Worm (Caenorhabditis elegans) whole organism, L3 larva: ENCODE data around the gene R11D1.4.

Experiments
- R02D3.7 ChIP-seq: fragments of 150-350 bp; optimal IDR thresholded peaks from 2 replicates; lab custom pipeline; 2014; ENCODE audit warnings: missing biosample characterization, missing genetic modification characterization
- ZK546.5 ChIP-seq: sonication (generic microtip); optimal IDR thresholded peaks from 2 replicates; lab custom pipeline; 2017; ENCODE audit warnings: missing biosample characterization, missing genetic modification characterization
- aly-2 ChIP-seq: fragments of 150-350 bp; optimal IDR thresholded peaks from 2 replicates; lab custom pipeline; 2014; ENCODE audit warnings: missing biosample characterization, missing genetic modification characterization
- ama-1 ChIP-seq: fragments of 150-350 bp; optimal IDR thresholded peaks from 2 replicates; lab custom pipeline; 2018
- ceh-16 ChIP-seq: sonication (generic microtip); optimal IDR thresholded peaks from 2 replicates; lab custom pipeline; 2017; ENCODE audit warnings: missing biosample characterization, missing genetic modification characterization
- ceh-28 ChIP-seq: fragments of 150-350 bp; optimal IDR thresholded peaks from 2 replicates; lab custom pipeline; 2014; ENCODE audit warnings: missing biosample characterization, missing genetic modification reagents, missing genetic modification characterization
- ceh-82 ChIP-seq: fragments of 150-350 bp; optimal IDR thresholded peaks from 2 replicates; lab custom pipeline; 2014; ENCODE audit warnings: missing biosample characterization, missing genetic modification characterization
- ceh-9 ChIP-seq: sonication (generic microtip); optimal IDR thresholded peaks from 2 replicates; lab custom pipeline; 2018; ENCODE audit warnings: missing biosample characterization, missing genetic modification characterization
- daf-12 ChIP-seq: fragments of 150-350 bp; optimal IDR thresholded peaks from 2 replicates; lab custom pipeline; 2014; ENCODE audit warnings: missing biosample characterization, missing genetic modification reagents, missing genetic modification characterization
- egl-27 ChIP-seq: sonication (generic microtip); optimal IDR thresholded peaks from 4 replicates; lab custom pipeline; 2017; ENCODE audit warnings: missing biosample characterization, missing genetic modification reagents, missing genetic modification characterization
- egl-5 ChIP-seq: fragments of 150-350 bp; optimal IDR thresholded peaks from 2 replicates; lab custom pipeline; 2017; ENCODE audit warnings: missing biosample characterization, missing genetic modification reagents, missing genetic modification characterization, inconsistent platforms
- elt-1 ChIP-seq: fragments of 150-350 bp; optimal IDR thresholded peaks from 2 replicates; lab custom pipeline; 2014; ENCODE audit warnings: missing biosample characterization, missing genetic modification characterization
- elt-2 ChIP-seq: sonication (generic microtip); optimal IDR thresholded peaks from 2 replicates; lab custom pipeline; 2016; ENCODE audit warnings: missing genetic modification reagents, mild to moderate bottlenecking, missing genetic modification characterization, missing compliant biosample characterization
- elt-3 ChIP-seq, 3 experiments: fragments of 150-350 bp in 1 of 3; sonication (generic microtip) in 2 of 3; optimal IDR thresholded peaks; 2 replicates in 2 of 3; 4 replicates in 1 of 3; lab custom pipeline; 2014 to 2017; ENCODE audit warnings: missing biosample characterization in 3 of 3, missing genetic modification characterization in 3 of 3
- fos-1 ChIP-seq: fragments of 150-350 bp; optimal IDR thresholded peaks from 2 replicates; lab custom pipeline; 2014; ENCODE audit warnings: missing biosample characterization, missing genetic modification characterization
- hmg-11 ChIP-seq: sonication (generic microtip); optimal IDR thresholded peaks from 2 replicates; lab custom pipeline; 2016; ENCODE audit warnings: missing genetic modification characterization, missing compliant biosample characterization
- jun-1 ChIP-seq: fragments of 150-350 bp; optimal IDR thresholded peaks from 2 replicates; lab custom pipeline; 2014; ENCODE audit warnings: missing biosample characterization, missing genetic modification reagents, missing genetic modification characterization
- lin-15B ChIP-seq: fragments of 150-350 bp; optimal IDR thresholded peaks from 2 replicates; lab custom pipeline; 2014; ENCODE audit warnings: missing biosample characterization, missing genetic modification characterization
- lin-39 ChIP-seq: fragments of 150-350 bp; optimal IDR thresholded peaks from 2 replicates; lab custom pipeline; 2018; ENCODE audit warnings: missing biosample characterization, missing genetic modification reagents, missing genetic modification characterization
- lsy-12 ChIP-seq: sonication (generic microtip); optimal IDR thresholded peaks from 2 replicates; lab custom pipeline; 2016; ENCODE audit warnings: mild to moderate bottlenecking, missing genetic modification characterization, missing compliant biosample characterization
- mdl-1 ChIP-seq: fragments of 150-350 bp; optimal IDR thresholded peaks from 2 replicates; lab custom pipeline; 2014; ENCODE audit warnings: missing biosample characterization, missing genetic modification characterization
- mml-1 ChIP-seq: fragments of 150-350 bp; sonication (generic microtip); optimal IDR thresholded peaks from 3 replicates; lab custom pipeline; 2014; ENCODE audit warnings: missing biosample characterization, missing genetic modification characterization
- nfya-1 ChIP-seq: sonication (generic microtip); optimal IDR thresholded peaks from 2 replicates; lab custom pipeline; 2017; ENCODE audit warnings: missing genetic modification characterization, mild to moderate bottlenecking, missing compliant biosample characterization, antibody characterized with exemption, moderate library complexity; ENCODE audit not compliant: insufficient read depth
- nhr-11 ChIP-seq: fragments of 150-350 bp; optimal IDR thresholded peaks from 2 replicates; lab custom pipeline; 2014; ENCODE audit warnings: missing biosample characterization, missing genetic modification characterization
- nhr-12 ChIP-seq: fragments of 150-350 bp; optimal IDR thresholded peaks from 2 replicates; lab custom pipeline; 2014; ENCODE audit warnings: missing biosample characterization, missing genetic modification characterization
- nhr-23 ChIP-seq: fragments of 150-350 bp; optimal IDR thresholded peaks from 2 replicates; lab custom pipeline; 2014; ENCODE audit warnings: missing biosample characterization, missing genetic modification reagents, missing genetic modification characterization
- nhr-237 ChIP-seq: fragments of 150-350 bp; optimal IDR thresholded peaks from 2 replicates; lab custom pipeline; 2014; ENCODE audit warnings: missing biosample characterization, missing genetic modification characterization
- nhr-28 ChIP-seq: fragments of 150-350 bp; optimal IDR thresholded peaks from 2 replicates; lab custom pipeline; 2014; ENCODE audit warnings: missing biosample characterization, missing genetic modification characterization
- nhr-43 ChIP-seq: sonication (generic microtip); optimal IDR thresholded peaks from 2 replicates; lab custom pipeline; 2016; ENCODE audit warnings: mild to moderate bottlenecking, missing genetic modification characterization, missing compliant biosample characterization; ENCODE audit not compliant: poor library complexity, severe bottlenecking
- nhr-67 ChIP-seq: fragments of 150-350 bp; optimal IDR thresholded peaks from 2 replicates; lab custom pipeline; 2014; ENCODE audit warnings: missing biosample characterization, missing genetic modification characterization
- nhr-76 ChIP-seq: fragments of 150-350 bp; sonication (generic microtip); optimal IDR thresholded peaks from 5 replicates; lab custom pipeline; 2014; ENCODE audit warnings: missing biosample characterization, missing genetic modification characterization
- nhr-77 ChIP-seq: fragments of 150-350 bp; optimal IDR thresholded peaks from 2 replicates; lab custom pipeline; 2014; ENCODE audit warnings: missing biosample characterization, missing genetic modification characterization
- pha-4 ChIP-seq: fragments of 150-350 bp; optimal IDR thresholded peaks from 2 replicates; lab custom pipeline; 2014; ENCODE audit warnings: missing biosample characterization, missing genetic modification reagents, missing genetic modification characterization
- pqm-1 ChIP-seq: fragments of 150-350 bp; optimal IDR thresholded peaks from 2 replicates; lab custom pipeline; 2017; ENCODE audit warnings: missing biosample characterization, missing genetic modification characterization, inconsistent platforms
- sea-2 ChIP-seq: fragments of 150-350 bp; sonication (generic microtip); optimal IDR thresholded peaks from 4 replicates; lab custom pipeline; 2014; ENCODE audit warnings: missing biosample characterization, missing genetic modification reagents, missing genetic modification characterization
- snpc-4 ChIP-seq: fragments of 150-350 bp; optimal IDR thresholded peaks from 2 replicates; lab custom pipeline; 2014; ENCODE audit warnings: missing biosample characterization, missing genetic modification characterization
- unc-39 ChIP-seq: sonication (generic microtip); optimal IDR thresholded peaks from 4 replicates; lab custom pipeline; 2017; ENCODE audit warnings: missing biosample characterization, missing genetic modification characterization
- unc-62 ChIP-seq: fragments of 150-350 bp; sonication (generic microtip); optimal IDR thresholded peaks from 4 replicates; lab custom pipeline; 2014; ENCODE audit warnings: missing biosample characterization, missing genetic modification reagents, missing genetic modification characterization
- zag-1 ChIP-seq: fragments of 150-350 bp; optimal IDR thresholded peaks from 2 replicates; lab custom pipeline; 2014; ENCODE audit warnings: missing biosample characterization, missing genetic modification characterization
- ztf-11 ChIP-seq: fragments of 150-350 bp; optimal IDR thresholded peaks from 2 replicates; lab custom pipeline; 2014; ENCODE audit warnings: missing biosample characterization, missing genetic modification characterization
- ztf-4 ChIP-seq: fragments of 150-350 bp; optimal IDR thresholded peaks from 2 replicates; lab custom pipeline; 2014; ENCODE audit warnings: missing biosample characterization, missing genetic modification characterization

Gene R11D1.4

ce11 chrV:12714120-12714519 is at the start of gene R11D1.4:
R11D1.4 (minus strand) TSS chrV:12714220.
- TF ChIP-seq mdl-1 (tag; lab: Kevin White, UChicago) (no peak), lin-39 (no peak), lin-15B (tag; lab: Kevin White, UChicago) (no peak), aly-2 (tag; lab: Kevin White, UChicago) (no peak), jun-1 (tag; lab: Kevin White, UChicago) (no peak), ama-1 (lab: Kevin White, UChicago) (no peak)

DNA sequence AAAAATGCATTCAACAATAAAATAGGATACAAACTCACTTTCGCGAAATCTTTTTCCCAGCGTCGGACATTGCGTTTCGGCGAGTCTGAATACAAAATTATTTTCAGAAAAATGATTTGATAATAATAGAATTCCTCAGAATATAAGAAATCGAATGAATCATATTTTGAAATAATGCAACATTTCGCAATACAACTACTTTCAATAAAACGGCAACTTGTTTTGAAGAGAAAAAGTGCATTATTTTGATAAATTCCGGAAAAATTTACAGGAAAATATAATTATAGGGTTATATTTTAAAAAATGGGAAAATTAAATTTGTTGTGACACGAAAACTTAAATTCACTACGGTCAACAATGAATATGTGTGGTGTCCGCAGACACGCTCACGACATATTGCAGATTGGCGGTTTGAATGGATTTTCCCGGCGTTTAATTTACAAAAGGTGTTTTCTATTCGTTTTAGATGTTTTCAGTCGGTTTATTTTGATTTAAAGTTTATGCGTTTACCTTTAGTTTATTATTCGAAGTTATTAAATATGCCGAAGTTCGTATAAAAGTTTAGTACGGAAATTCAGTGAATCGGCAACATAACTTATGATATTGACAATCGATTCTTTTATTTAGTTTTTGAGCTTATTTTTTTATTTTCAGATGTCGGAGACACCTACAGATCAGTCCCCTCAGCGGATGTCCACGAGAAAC is 49.4 kb upstream of the R11D1.4 start, which contains the start of the genes abcf-1 and scc-3:
TSS of gene abcf-1 (minus strand) at position 85 of the 705 bp plus-strand sequence.
TSS of gene scc-3 (plus strand) at position 655 of the 705 bp plus-strand sequence.
- TF ChIP-seq lsy-12 (tag; lab: Kevin White, UChicago) = no peak
- TF ChIP-seq pha-4 (tag; lab: Kevin White, UChicago) = peak; percentile 80
- TF ChIP-seq nfya-1 = peak; percentile 78
- no peak for TF ChIP-seq lin-39
- TF ChIP-seq lin-15B (tag; lab: Kevin White, UChicago) = peak; percentile 22
- TF ChIP-seq pqm-1 = peak; percentile 2
- TF ChIP-seq nhr-67 (tag; lab: Kevin White, UChicago) = no peak
- TF ChIP-seq elt-2 (tag; lab: Kevin White, UChicago) = no peak
- TF ChIP-seq sea-2 (GFP tag; lab: Kevin White, UChicago) = no peak

- TF ChIP-seq ceh-9 = no peak
- no peak for TF ChIP-seq nhr-28 (tag; lab: Kevin White, UChicago)
- TF ChIP-seq nhr-76 = no peak
- no peak for TF ChIP-seq sea-2 (GFP tag; lab: Kevin White, UChicago)
- no peak for TF ChIP-seq egl-27 (tag; lab: Kevin White, UChicago)
- TF ChIP-seq nhr-43 (tag; lab: Kevin White, UChicago) = no peak
These were observed 46.9 kb upstream of the R11D1.4 start, which contains the start of gene F18E2.15 for ce11 chrV:12760913-12761312. F18E2.15 (minus strand) TSS chrV:12761013.

ce11 chrV:12759660-12760059 is 45.6 kb upstream of the R11D1.4 start, which contains the start of gene papl-1:
papl-1 (minus strand) TSS chrV:12759760.
- TF ChIP-seq nhr-67 (tag; lab: Kevin White, UChicago) = no peak
- TF ChIP-seq daf-12 (tag; lab: Kevin White, UChicago) = no peak
- TF ChIP-seq lin-15B (tag; lab: Kevin White, UChicago) = no peak
- no peak for TF ChIP-seq unc-62 (GFP tag; lab: Kevin White, UChicago)
- no peak for TF ChIP-seq hmg-11
- no peak for TF ChIP-seq nhr-12 (tag; lab: Kevin White, UChicago)
- no peak for TF ChIP-seq ztf-4
- no peak for TF ChIP-seq unc-39 (tag; lab: Kevin White, UChicago)
- TF ChIP-seq pha-4 (tag; lab: Kevin White, UChicago) = no peak
- TF ChIP-seq nfya-1 = no peak
- TF ChIP-seq nhr-23 (tag; lab: Kevin White, UChicago) = no peak
- TF ChIP-seq nhr-77 (tag; lab: Kevin White, UChicago) = no peak
- TF ChIP-seq jun-1 (tag; lab: Kevin White, UChicago) = no peak
- no peak for TF ChIP-seq ZK546.5
- no peak for TF ChIP-seq ztf-11 (tag; lab: Kevin White, UChicago)
- no peak for TF ChIP-seq lsy-12 (tag; lab: Kevin White, UChicago)
- no peak for TF ChIP-seq snpc-4 (tag; lab: Kevin White, UChicago)
- no peak for TF ChIP-seq ama-1 (lab: Kevin White, UChicago)
- TF ChIP-seq nhr-11 (tag; lab: Kevin White, UChicago) = no peak
- TF ChIP-seq fos-1 = no peak

- TF ChIP-seq elt-1 = no peak
- no peak for TF ChIP-seq ceh-82
- TF ChIP-seq R02D3.7 = no peak
- TF ChIP-seq zag-1 (tag; lab: Kevin White, UChicago) = no peak
- no peak for TF ChIP-seq nhr-76
- TF ChIP-seq egl-5 (tag; lab: Kevin White, UChicago) = no peak
- TF ChIP-seq elt-3 (tag; optimal IDR thresholded peaks at IDR 0.05; lab: Kevin White, UChicago) = no peak
- TF ChIP-seq lsy-12 (tag; lab: Kevin White, UChicago) = no peak
- TF ChIP-seq nhr-237 (tag; lab: Kevin White, UChicago) = no peak
- no peak for TF ChIP-seq hmg-11
- TF ChIP-seq nhr-28 (tag; lab: Kevin White, UChicago) = no peak
- no peak for TF ChIP-seq ceh-28
- TF ChIP-seq mdl-1 (tag; lab: Kevin White, UChicago) = no peak
- no peak for TF ChIP-seq ceh-16 (tag; lab: Kevin White, UChicago)
- no peak for TF ChIP-seq ZK546.5
- no peak for TF ChIP-seq nfya-1
- TF ChIP-seq aly-2 (tag; lab: Kevin White, UChicago) = no peak
- TF ChIP-seq mml-1 (tag; lab: Kevin White, UChicago) = no peak
- TF ChIP-seq ceh-9 = no peak
- TF ChIP-seq, all 47 proteins: peak for 0
These were observed 40.8 kb upstream of the R11D1.4 start, which contains the start of gene gpa-13 for ce11 chrV:12754839-12755238. gpa-13 (minus strand) TSS chrV:12754939.
